Fruit fly (Drosophila melanogaster) whole organism, embryonic: ENCODE data around the gene Sfp26Ad.

Experiments
- ATbp ChIP-seq: fragments of 200-800 bp; sonication (Bioruptor generic); optimal IDR thresholded peaks from 2 replicates; lab custom pipeline; 2017; ENCODE audit warnings: missing biosample characterization, mild to moderate bottlenecking, missing genetic modification characterization, missing genetic modification reagents
- Asciz ChIP-seq: fragments of 200-800 bp; sonication (Bioruptor generic); optimal IDR thresholded peaks from 2 replicates; lab custom pipeline; 2017; ENCODE audit warnings: missing biosample characterization, mild to moderate bottlenecking, missing genetic modification characterization, missing genetic modification reagents
- CG10543 ChIP-seq: fragments of 200-800 bp; sonication (Bioruptor generic); optimal IDR thresholded peaks from 3 replicates; lab custom pipeline; 2017; ENCODE audit warnings: missing biosample characterization, mild to moderate bottlenecking, missing genetic modification characterization, moderate library complexity
- CG11093 ChIP-seq: fragments of 200-800 bp; sonication (Bioruptor generic); IDR thresholded peaks from 3 replicates; pipeline ENCODE4 v1.3.6; 2022; ENCODE audit warnings: missing biosample characterization, missing genetic modification characterization
- CG11560 ChIP-seq: fragments of 200-800 bp; sonication (Bioruptor generic); IDR thresholded peaks from 3 replicates; pipeline ENCODE4 v1.3.6; 2022; ENCODE audit warnings: missing biosample characterization, missing genetic modification characterization
- CG1233 ChIP-seq: fragments of 200-800 bp; sonication (Bioruptor generic); optimal IDR thresholded peaks from 4 replicates; lab custom pipeline; 2018; ENCODE audit warnings: missing biosample characterization, mild to moderate bottlenecking, missing genetic modification characterization
- CG13894 ChIP-seq: fragments of 200-800 bp; sonication (Bioruptor generic); optimal IDR thresholded peaks from 3 replicates; lab custom pipeline; 2018; ENCODE audit warnings: missing biosample characterization, mild to moderate bottlenecking, missing genetic modification characterization, moderate library complexity
- CG14050 ChIP-seq: fragments of 200-800 bp; sonication (Bioruptor generic); IDR thresholded peaks from 3 replicates; pipeline ENCODE4 v1.3.6; 2022; ENCODE audit warnings: missing biosample characterization, missing genetic modification characterization
- CG1529 ChIP-seq: fragments of 200-800 bp; sonication (Bioruptor generic); optimal IDR thresholded peaks from 3 replicates; lab custom pipeline; 2018; ENCODE audit warnings: missing biosample characterization, missing genetic modification characterization
- CG16779 ChIP-seq: fragments of 200-800 bp; sonication (Bioruptor generic); IDR thresholded peaks from 2 replicates; pipeline ENCODE4 v1.3.6; 2022; ENCODE audit warnings: missing biosample characterization, missing genetic modification characterization
- CG18599 ChIP-seq: fragments of 200-800 bp; sonication (Bioruptor generic); optimal IDR thresholded peaks from 3 replicates; lab custom pipeline; 2017; ENCODE audit warnings: missing biosample characterization, missing genetic modification characterization, mild to moderate bottlenecking, moderate library complexity, missing genetic modification reagents
- CG2712 ChIP-seq: fragments of 200-800 bp; optimal IDR thresholded peaks from 3 replicates; lab custom pipeline; 2019; ENCODE audit warnings: missing biosample characterization, mild to moderate bottlenecking, missing genetic modification characterization, moderate library complexity
- CG2889 ChIP-seq: fragments of 200-800 bp; sonication (Bioruptor generic); IDR thresholded peaks from 3 replicates; pipeline ENCODE4 v1.3.6; 2022; ENCODE audit warnings: missing biosample characterization, missing genetic modification characterization
- CG34376 ChIP-seq: fragments of 200-800 bp; sonication (Bioruptor generic); optimal IDR thresholded peaks from 2 replicates; lab custom pipeline; 2018; ENCODE audit warnings: missing biosample characterization, mild to moderate bottlenecking, missing genetic modification characterization
- CG43689 ChIP-seq: fragments of 200-800 bp; sonication (Bioruptor generic); IDR thresholded peaks from 2 replicates; pipeline ENCODE4 v1.3.6; 2022; ENCODE audit warnings: missing biosample characterization, missing genetic modification characterization
- CG5180 ChIP-seq: fragments of 200-800 bp; sonication (Bioruptor generic); optimal IDR thresholded peaks from 3 replicates; lab custom pipeline; 2017; ENCODE audit warnings: missing biosample characterization, missing genetic modification characterization, mild to moderate bottlenecking, moderate library complexity, missing genetic modification reagents
- CG6272 ChIP-seq: fragments of 200-800 bp; sonication (Bioruptor generic); IDR thresholded peaks from 2 replicates; pipeline ENCODE4 v1.3.6; 2022; ENCODE audit warnings: missing biosample characterization, missing genetic modification characterization
- CG7556 ChIP-seq: fragments of 200-800 bp; sonication (Bioruptor generic); optimal IDR thresholded peaks from 2 replicates; lab custom pipeline; 2017; ENCODE audit warnings: missing biosample characterization, mild to moderate bottlenecking, missing genetic modification characterization
- CG8388 ChIP-seq: fragments of 200-800 bp; sonication (Bioruptor generic); optimal IDR thresholded peaks from 2 replicates; lab custom pipeline; 2019; ENCODE audit warnings: missing biosample characterization, mild to moderate bottlenecking, missing genetic modification characterization, moderate library complexity
- ERR ChIP-seq: fragments of 200-800 bp; sonication (Bioruptor generic); optimal IDR thresholded peaks from 2 replicates; lab custom pipeline; 2016; ENCODE audit warnings: missing biosample characterization, missing genetic modification characterization
- HmgZ ChIP-seq: fragments of 200-800 bp; sonication (Bioruptor generic); optimal IDR thresholded peaks from 2 replicates; lab custom pipeline; 2018; ENCODE audit warnings: missing biosample characterization, mild to moderate bottlenecking, missing genetic modification characterization
- Hr39 ChIP-seq: fragments of >200 bp; optimal IDR thresholded peaks from 2 replicates; lab custom pipeline; 2017
- Neu2 ChIP-seq: fragments of 200-800 bp; sonication (Bioruptor generic); optimal IDR thresholded peaks from 3 replicates; lab custom pipeline; 2016; ENCODE audit warnings: missing biosample characterization, missing genetic modification characterization, borderline replicate concordance
- Sin3A ChIP-seq: fragments of >200 bp; optimal IDR thresholded peaks from 2 replicates; lab custom pipeline; 2018
- Usf ChIP-seq: fragments of 200-800 bp; sonication (Bioruptor generic); optimal IDR thresholded peaks from 2 replicates; lab custom pipeline; 2017; ENCODE audit warnings: missing genotype, missing biosample characterization, missing genetic modification characterization
- caup ChIP-seq: fragments of 200-800 bp; sonication (Bioruptor generic); optimal IDR thresholded peaks from 3 replicates; lab custom pipeline; 2017; ENCODE audit warnings: missing biosample characterization, mild to moderate bottlenecking, missing genetic modification characterization, moderate library complexity; ENCODE audit not compliant: severe bottlenecking
- crp ChIP-seq, 2 experiments: fragments of 200-800 bp; sonication (Bioruptor generic); optimal IDR thresholded peaks; 2 replicates in 1 of 2; 3 replicates in 1 of 2; lab custom pipeline; 2017; ENCODE audit warnings: missing biosample characterization in 2 of 2, missing genetic modification characterization in 2 of 2, mild to moderate bottlenecking in 1 of 2, moderate library complexity in 1 of 2
- cwo ChIP-seq: fragments of 200-800 bp; sonication (Bioruptor generic); optimal IDR thresholded peaks from 3 replicates; lab custom pipeline; 2017; ENCODE audit warnings: missing biosample characterization, missing genetic modification characterization, mild to moderate bottlenecking, moderate library complexity, missing genetic modification reagents
- fd102C ChIP-seq: fragments of 200-800 bp; sonication (Bioruptor generic); optimal IDR thresholded peaks from 2 replicates; lab custom pipeline; 2018; ENCODE audit warnings: missing biosample characterization, mild to moderate bottlenecking, missing genetic modification characterization, moderate library complexity
- ftz-f1 ChIP-seq: fragments of 200-800 bp; sonication (Bioruptor generic); optimal IDR thresholded peaks from 2 replicates; lab custom pipeline; 2016; ENCODE audit warnings: missing biosample characterization, missing genetic modification characterization
- gsb-n ChIP-seq: fragments of 200-800 bp; sonication (Bioruptor generic); optimal IDR thresholded peaks from 3 replicates; lab custom pipeline; 2018; ENCODE audit warnings: missing biosample characterization, mild to moderate bottlenecking, missing genetic modification characterization
- hb ChIP-seq: fragments of 200-800 bp; sonication (Bioruptor generic); IDR thresholded peaks from 3 replicates; pipeline ENCODE4 v1.3.6; 2022; ENCODE audit warnings: missing biosample characterization, missing genetic modification characterization; ENCODE audit not compliant: partially characterized antibody
- jigr1 ChIP-seq: fragments of 200-800 bp; sonication (Bioruptor generic); IDR thresholded peaks from 3 replicates; pipeline ENCODE4 v1.3.6; 2022; ENCODE audit warnings: missing biosample characterization, missing genetic modification characterization
- knrl ChIP-seq: fragments of 200-800 bp; sonication (Bioruptor generic); IDR thresholded peaks from 3 replicates; pipeline ENCODE4 v1.3.6; 2022; ENCODE audit warnings: missing biosample characterization, missing genetic modification characterization; ENCODE audit not compliant: partially characterized antibody
- lab ChIP-seq: fragments of 200-800 bp; sonication (Bioruptor generic); optimal IDR thresholded peaks from 3 replicates; lab custom pipeline; 2017; ENCODE audit warnings: missing biosample characterization, missing genetic modification characterization, mild to moderate bottlenecking, moderate library complexity, missing genetic modification reagents
- lbe ChIP-seq: fragments of 200-800 bp; sonication (Bioruptor generic); optimal IDR thresholded peaks from 2 replicates; lab custom pipeline; 2016; ENCODE audit warnings: missing biosample characterization, mild to moderate bottlenecking, missing genetic modification characterization
- luna ChIP-seq: fragments of 200-800 bp; sonication (Bioruptor generic); optimal IDR thresholded peaks from 2 replicates; lab custom pipeline; 2016; ENCODE audit warnings: missing biosample characterization, missing genetic modification characterization
- mam ChIP-seq: fragments of 200-800 bp; sonication (Bioruptor generic); optimal IDR thresholded peaks from 3 replicates; lab custom pipeline; 2016; ENCODE audit warnings: missing biosample characterization, missing genetic modification characterization
- nerfin-1 ChIP-seq: fragments of 200-800 bp; sonication (Bioruptor generic); optimal IDR thresholded peaks from 3 replicates; lab custom pipeline; 2019; ENCODE audit warnings: missing biosample characterization, mild to moderate bottlenecking, missing genetic modification characterization, moderate library complexity
- p53 ChIP-seq: fragments of 200-800 bp; sonication (Bioruptor generic); optimal IDR thresholded peaks from 2 replicates; lab custom pipeline; 2016; ENCODE audit warnings: missing biosample characterization, missing genetic modification characterization
- pb ChIP-seq: fragments of 200-800 bp; sonication (Bioruptor generic); optimal IDR thresholded peaks from 3 replicates; lab custom pipeline; 2016; ENCODE audit warnings: missing biosample characterization, missing genetic modification characterization
- repo ChIP-seq: fragments of 200-800 bp; sonication (Bioruptor generic); optimal IDR thresholded peaks from 2 replicates; lab custom pipeline; 2016; ENCODE audit warnings: missing biosample characterization, missing genetic modification characterization
- row ChIP-seq: fragments of 200-800 bp; sonication (Bioruptor generic); IDR thresholded peaks from 3 replicates; pipeline ENCODE4 v1.3.6; 2022; ENCODE audit warnings: missing biosample characterization, missing genetic modification characterization
- run ChIP-seq: fragments of 200-800 bp; sonication (Bioruptor generic); optimal IDR thresholded peaks from 3 replicates; lab custom pipeline; 2018; ENCODE audit warnings: missing biosample characterization, mild to moderate bottlenecking, missing genetic modification characterization
- sr ChIP-seq: fragments of 200-800 bp; sonication (Bioruptor generic); IDR thresholded peaks from 3 replicates; pipeline ENCODE4 v1.3.6; 2022; ENCODE audit warnings: missing biosample characterization, missing genetic modification characterization
- stc ChIP-seq: fragments of 200-800 bp; sonication (Bioruptor generic); IDR thresholded peaks from 2 replicates; pipeline ENCODE4 v1.3.6; 2022; ENCODE audit warnings: missing biosample characterization, missing genetic modification characterization
- ttk ChIP-seq: fragments of 200-800 bp; sonication (Bioruptor generic); IDR thresholded peaks from 2 replicates; pipeline ENCODE4 v2.1.2; 2022; ENCODE audit warnings: missing biosample characterization, missing genetic modification characterization
- twi ChIP-seq: fragments of 200-800 bp; optimal IDR thresholded peaks from 2 replicates; lab custom pipeline; 2019; ENCODE audit warnings: missing biosample characterization, mild to moderate bottlenecking, missing genetic modification characterization, moderate library complexity
- yki ChIP-seq: fragments of >200 bp; optimal IDR thresholded peaks from 3 replicates; lab custom pipeline; 2018
- zf30C ChIP-seq: fragments of 200-800 bp; sonication (Bioruptor generic); optimal IDR thresholded peaks from 3 replicates; lab custom pipeline; 2018; ENCODE audit warnings: missing biosample characterization, mild to moderate bottlenecking, missing genetic modification characterization

Sfp26Ad gene

DNA sequence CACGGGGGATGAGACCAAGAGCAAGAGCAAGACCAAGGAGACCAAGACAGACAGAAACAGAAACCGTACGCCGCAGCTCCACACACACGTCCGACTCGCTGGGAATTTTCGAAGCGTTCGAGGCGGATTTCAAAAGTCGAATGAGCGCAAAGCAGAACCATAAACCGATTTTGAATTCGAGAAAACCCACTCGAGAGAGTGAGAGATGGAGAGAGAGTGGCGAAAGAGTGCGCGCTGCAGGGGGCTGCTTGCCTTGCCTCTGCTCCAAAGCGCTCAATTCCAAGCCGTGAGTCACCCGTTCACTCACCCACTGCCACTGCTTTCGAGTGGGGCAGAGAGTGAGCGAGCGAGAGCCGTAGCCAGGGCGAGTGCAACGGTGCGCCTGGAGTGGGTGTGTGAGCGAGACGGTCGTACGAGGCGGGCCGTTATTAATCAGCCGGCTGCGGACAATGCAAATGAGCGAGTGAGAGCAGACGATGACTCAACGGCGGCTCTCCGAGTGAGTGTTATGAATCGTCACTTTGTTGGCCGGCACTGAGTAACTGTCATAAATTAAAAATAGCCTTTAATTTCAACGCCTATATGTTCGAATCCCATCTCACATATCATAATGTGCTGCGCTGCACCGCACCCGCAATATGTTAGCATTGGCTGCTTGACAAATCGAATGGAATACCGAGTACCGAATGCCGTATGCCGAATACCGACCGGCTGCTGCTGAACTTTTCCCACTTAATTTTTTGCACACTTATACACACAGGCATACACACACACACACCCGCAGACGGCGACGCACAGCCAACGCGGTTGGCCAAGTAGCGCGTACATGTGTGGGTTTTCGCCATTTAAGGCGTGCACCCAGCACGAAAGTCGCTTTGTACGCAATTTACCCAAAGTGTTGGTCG lies 37.1 kb upstream of the Sfp26Ad start (continued):
- TF ChIP-seq fd102C (no peak), sr (GFP tag; lab: Robert Waterston, UW) (no peak), Sin3A (lab: Kevin White, UChicago) (peak; percentile 3), HmgZ (tag; lab: Kevin White, UChicago) (peak; percentile 31), CG14050 (no peak), Usf (no peak), CG43689 (GFP tag; lab: Robert Waterston, UW) (no peak), twi (tag; lab: Kevin White, UChicago) (no peak), crp (GFP tag; optimal IDR thresholded peaks at IDR 0.05; lab: Kevin White, UChicago) (no peak), ttk (GFP tag; lab: Robert Waterston, UW) (no peak), lbe (peak; percentile 70), jigr1 (no peak), repo (GFP tag; lab: Kevin White, UChicago) (no peak), luna (GFP tag; lab: Kevin White, UChicago) (no peak), CG1529 (no peak), run (tag; lab: Kevin White, UChicago) (no peak), CG6272 (no peak), hb (no peak), cwo (peak; percentile 33), CG2889 (GFP tag; lab: Robert Waterston, UW) (no peak), CG8388 (GFP tag; lab: Kevin White, UChicago) (peak; percentile 9), Neu2 (GFP tag; lab: Kevin White, UChicago) (no peak), pb (GFP tag; lab: Kevin White, UChicago) (no peak), Hr39 (lab: Kevin White, UChicago) (no peak), Asciz (peak; percentile 31), nerfin-1 (tag; lab: Kevin White, UChicago) (peak; percentile 32), CG7556 (GFP tag; lab: Kevin White, UChicago) (no peak), CG18599 (GFP tag; lab: Kevin White, UChicago) (peak; percentile 67), CG5180 (peak; percentile 13), CG1233 (GFP tag; lab: Kevin White, UChicago) (peak; percentile 37), stc (no peak), CG10543 (peak; percentile 65), mam (GFP tag; lab: Kevin White, UChicago) (no peak), lab (GFP tag; lab: Kevin White, UChicago) (peak; percentile 73), p53 (GFP tag; lab: Kevin White, UChicago) (no peak), CG11093 (GFP tag; lab: Robert Waterston, UW) (no peak), caup (GFP tag; lab: Kevin White, UChicago) (peak; percentile 19), gsb-n (tag; lab: Kevin White, UChicago) (peak; percentile 5), knrl (GFP tag; lab: Robert Waterston, UW) (no peak), yki (peak; percentile 48), CG16779 (GFP tag; lab: Robert Waterston, UW) (no peak), row (GFP tag; lab: Robert Waterston, UW) (no peak), CG34376 (GFP tag; lab: Kevin White, UChicago) (peak; percentile 75), CG13894 (peak; percentile 57), ERR (GFP tag; lab: Kevin White, UChicago) (peak; percentile 50), CG2712 (tag; lab: Kevin White, UChicago) (peak; percentile 34), zf30C (peak; percentile 26), ATbp (no peak), CG11560 (no peak), ftz-f1 (GFP tag; lab: Kevin White, UChicago) (peak; percentile 58)
